Worm (Caenorhabditis elegans) whole organism, late embryonic: ENCODE data around the gene F14D2.14.

Experiments used
- C08G9.2 ChIP-seq: sonication (generic microtip); optimal IDR thresholded peaks from 2 replicates; lab custom pipeline; 2016; ENCODE audit warnings: mild to moderate bottlenecking, missing genetic modification characterization, moderate library complexity, missing compliant biosample characterization
- C38D4.7 ChIP-seq: fragments of 200-800 bp; sonication (Bioruptor generic); optimal IDR thresholded peaks from 2 replicates; lab custom pipeline; 2018; ENCODE audit warnings: mild to moderate bottlenecking, missing genetic modification characterization, moderate library complexity, missing compliant biosample characterization
- F13H6.1 ChIP-seq: sonication (generic microtip); optimal IDR thresholded peaks from 2 replicates; lab custom pipeline; 2016; ENCODE audit warnings: missing genetic modification characterization, missing compliant biosample characterization
- Y22D7AL.16 ChIP-seq: sonication (generic microtip); optimal IDR thresholded peaks from 2 replicates; lab custom pipeline; 2016; ENCODE audit warnings: missing genetic modification characterization, missing compliant biosample characterization
- ama-1 ChIP-seq: fragments of 150-350 bp; optimal IDR thresholded peaks from 2 replicates; lab custom pipeline; 2014
- ceh-18 ChIP-seq: sonication (generic microtip); optimal IDR thresholded peaks from 2 replicates; lab custom pipeline; 2016; ENCODE audit warnings: missing genetic modification characterization, missing compliant biosample characterization
- ceh-19 ChIP-seq: fragments of 200-800 bp; sonication (Bioruptor generic); optimal IDR thresholded peaks from 2 replicates; lab custom pipeline; 2018; ENCODE audit warnings: mild to moderate bottlenecking, missing genetic modification characterization, missing compliant biosample characterization
- ceh-22 ChIP-seq: sonication (generic microtip); optimal IDR thresholded peaks from 2 replicates; lab custom pipeline; 2017; ENCODE audit warnings: missing biosample characterization, missing genetic modification characterization
- ceh-30 ChIP-seq: fragments of 150-350 bp; optimal IDR thresholded peaks from 2 replicates; lab custom pipeline; 2014; ENCODE audit warnings: missing biosample characterization, missing genetic modification characterization
- ceh-31 ChIP-seq: sonication (generic microtip); optimal IDR thresholded peaks from 2 replicates; lab custom pipeline; 2016; ENCODE audit warnings: missing genetic modification characterization, missing compliant biosample characterization
- ceh-34 ChIP-seq: sonication (generic microtip); optimal IDR thresholded peaks from 2 replicates; lab custom pipeline; 2016; ENCODE audit warnings: mild to moderate bottlenecking, missing genetic modification characterization, missing compliant biosample characterization
- ceh-45 ChIP-seq: fragments of 200-800 bp; sonication (Bioruptor generic); IDR thresholded peaks from 2 replicates; pipeline ENCODE4 v1.3.6; 2022; ENCODE audit warnings: missing genetic modification reagents, missing genetic modification characterization, missing compliant biosample characterization
- ceh-9 ChIP-seq: sonication (generic microtip); optimal IDR thresholded peaks from 2 replicates; lab custom pipeline; 2016; ENCODE audit warnings: mild to moderate bottlenecking, missing genetic modification characterization, inconsistent platforms, missing compliant biosample characterization
- dmd-4 ChIP-seq: sonication (generic microtip); optimal IDR thresholded peaks from 2 replicates; lab custom pipeline; 2016; ENCODE audit warnings: borderline replicate concordance, missing genetic modification characterization, missing compliant biosample characterization
- dve-1 ChIP-seq: sonication (generic microtip); optimal IDR thresholded peaks from 2 replicates; lab custom pipeline; 2017; ENCODE audit warnings: antibody characterized with exemption, mild to moderate bottlenecking, missing genetic modification characterization, missing compliant biosample characterization
- elt-2 ChIP-seq: sonication (generic microtip); optimal IDR thresholded peaks from 2 replicates; lab custom pipeline; 2016; ENCODE audit warnings: missing genetic modification reagents, missing genetic modification characterization, missing compliant biosample characterization
- elt-4 ChIP-seq: sonication (generic microtip); optimal IDR thresholded peaks from 2 replicates; lab custom pipeline; 2016; ENCODE audit warnings: missing genetic modification characterization, missing compliant biosample characterization
- fax-1 ChIP-seq: sonication (generic microtip); optimal IDR thresholded peaks from 2 replicates; lab custom pipeline; 2016; ENCODE audit warnings: missing genotype, missing genetic modification characterization, missing compliant biosample characterization
- fkh-10 ChIP-seq: fragments of 150-350 bp; optimal IDR thresholded peaks from 2 replicates; lab custom pipeline; 2014; ENCODE audit warnings: missing biosample characterization, missing genetic modification reagents, missing genetic modification characterization
- fkh-6 ChIP-seq: sonication (generic microtip); optimal IDR thresholded peaks from 2 replicates; lab custom pipeline; 2016; ENCODE audit warnings: missing genetic modification characterization, missing compliant biosample characterization
- hlh-30 ChIP-seq: sonication (generic microtip); optimal IDR thresholded peaks from 2 replicates; lab custom pipeline; 2017; ENCODE audit warnings: antibody characterized with exemption, missing genetic modification characterization, missing compliant biosample characterization; ENCODE audit not compliant: insufficient read depth
- lin-11 ChIP-seq: fragments of 200-800 bp; sonication (Bioruptor generic); optimal IDR thresholded peaks from 2 replicates; lab custom pipeline; 2018; ENCODE audit warnings: mild to moderate bottlenecking, missing genetic modification characterization, missing compliant biosample characterization
- madf-2 ChIP-seq: sonication (generic microtip); optimal IDR thresholded peaks from 2 replicates; lab custom pipeline; 2017; ENCODE audit warnings: missing genetic modification characterization, missing compliant biosample characterization
- mec-3 ChIP-seq: sonication (generic microtip); optimal IDR thresholded peaks from 2 replicates; lab custom pipeline; 2016; ENCODE audit warnings: borderline replicate concordance, missing genetic modification characterization, missing compliant biosample characterization
- nfya-1 ChIP-seq: sonication (generic microtip); optimal IDR thresholded peaks from 2 replicates; lab custom pipeline; 2017; ENCODE audit warnings: missing genetic modification characterization, mild to moderate bottlenecking, missing compliant biosample characterization, antibody characterized with exemption, moderate library complexity
- odd-2 ChIP-seq: sonication (generic microtip); optimal IDR thresholded peaks from 2 replicates; lab custom pipeline; 2017; ENCODE audit warnings: antibody characterized with exemption, mild to moderate bottlenecking, missing genetic modification characterization, missing compliant biosample characterization
- pax-1 ChIP-seq: fragments of 150-350 bp; optimal IDR thresholded peaks from 2 replicates; lab custom pipeline; 2014; ENCODE audit warnings: missing biosample characterization, missing genetic modification characterization
- pha-2 ChIP-seq: sonication (generic microtip); optimal IDR thresholded peaks from 2 replicates; lab custom pipeline; 2017; ENCODE audit warnings: mild to moderate bottlenecking, missing genetic modification characterization, missing compliant biosample characterization
- pha-4 ChIP-seq: fragments of 150-350 bp; optimal IDR thresholded peaks from 2 replicates; lab custom pipeline; 2018; ENCODE audit warnings: missing biosample characterization, missing genetic modification reagents, missing genetic modification characterization
- pros-1 ChIP-seq: fragments of 150-350 bp; optimal IDR thresholded peaks from 2 replicates; lab custom pipeline; 2014; ENCODE audit warnings: missing biosample characterization, missing genetic modification reagents, missing genetic modification characterization
- rnt-1 ChIP-seq: sonication (generic microtip); optimal IDR thresholded peaks from 2 replicates; lab custom pipeline; 2016; ENCODE audit warnings: missing genetic modification characterization, missing compliant biosample characterization
- syd-9 ChIP-seq: sonication (generic microtip); optimal IDR thresholded peaks from 2 replicates; lab custom pipeline; 2016; ENCODE audit warnings: mild to moderate bottlenecking, missing genetic modification characterization, moderate library complexity, missing compliant biosample characterization
- tbx-2 ChIP-seq: sonication (generic microtip); optimal IDR thresholded peaks from 2 replicates; lab custom pipeline; 2016; ENCODE audit warnings: missing genetic modification characterization, missing compliant biosample characterization
- tbx-7 ChIP-seq: sonication (generic microtip); optimal IDR thresholded peaks from 2 replicates; lab custom pipeline; 2016; ENCODE audit warnings: missing genotype, missing genetic modification characterization, missing compliant biosample characterization
- unc-3 ChIP-seq, 2 experiments: fragments of 200-800 bp in 1 of 2; sonication (Bioruptor generic) in 1 of 2; sonication (generic microtip) in 1 of 2; conservative IDR thresholded peaks in 1 of 2; optimal IDR thresholded peaks in 1 of 2; 2 replicates each; pipeline versions ENCODE4 v1.3.6 to Lab custom; 2016 to 2022; ENCODE audit warnings: missing compliant biosample characterization in 2 of 2, missing genetic modification characterization in 2 of 2, missing genetic modification reagents in 1 of 2
- unc-42 ChIP-seq: sonication (generic microtip); optimal IDR thresholded peaks from 2 replicates; lab custom pipeline; 2016; ENCODE audit warnings: missing genotype, missing genetic modification characterization, missing compliant biosample characterization
- unc-55 ChIP-seq: sonication (generic microtip); optimal IDR thresholded peaks from 2 replicates; lab custom pipeline; 2017; ENCODE audit warnings: missing biosample characterization, missing genetic modification reagents, missing genetic modification characterization

F14D2.14 gene

ce11 chrII:3340818-3341217 is 7.0 kb downstream of the F14D2.14 start:
- TF ChIP-seq fkh-6 (tag; lab: Kevin White, UChicago) (no peak), ceh-34 (no peak), rnt-1 (tag; lab: Kevin White, UChicago) (no peak), syd-9 (tag; lab: Kevin White, UChicago) (no peak), C08G9.2 (tag; lab: Kevin White, UChicago) (no peak), hlh-30 (tag; lab: Kevin White, UChicago) (no peak), dve-1 (tag; lab: Kevin White, UChicago) (no peak), F13H6.1 (tag; lab: Kevin White, UChicago) (no peak), elt-4 (no peak), lin-11 (no peak), nfya-1 (tag; lab: Kevin White, UChicago) (no peak), pros-1 (tag; lab: Kevin White, UChicago) (no peak), pha-2 (tag; lab: Kevin White, UChicago) (no peak), ceh-18 (tag; lab: Kevin White, UChicago) (no peak), pha-4 (tag; lab: Kevin White, UChicago) (no peak), unc-3 (GFP tag; conservative IDR thresholded peaks at IDR 0.05; lab: Robert Waterston, UW) (no peak), unc-3 (tag; optimal IDR thresholded peaks at IDR 0.05; lab: Kevin White, UChicago) (no peak), pax-1 (tag; lab: Kevin White, UChicago) (no peak), unc-42 (no peak), ceh-31 (no peak), madf-2 (tag; lab: Kevin White, UChicago) (no peak)

- TF ChIP-seq pax-1 (tag; lab: Kevin White, UChicago) (no peak), ama-1 (no peak), unc-55 (GFP tag; lab: Kevin White, UChicago) (no peak), tbx-7 (tag; lab: Kevin White, UChicago) (no peak), odd-2 (tag; lab: Kevin White, UChicago) (no peak), ceh-30 (tag; lab: Kevin White, UChicago) (no peak), C38D4.7 (GFP tag; lab: Kevin White, UChicago) (no peak), dmd-4 (tag; lab: Kevin White, UChicago) (no peak), tbx-2 (tag; lab: Kevin White, UChicago) (no peak), ceh-22 (tag; lab: Kevin White, UChicago) (no peak), elt-2 (tag; lab: Kevin White, UChicago) (no peak), ceh-45 (GFP tag; lab: Robert Waterston, UW) (no peak), ceh-19 (GFP tag; lab: Kevin White, UChicago) (no peak), lin-11 (no peak), ceh-9 (tag; lab: Kevin White, UChicago) (no peak), ceh-31 (no peak), syd-9 (tag; lab: Kevin White, UChicago) (no peak), rnt-1 (tag; lab: Kevin White, UChicago) (no peak), Y22D7AL.16 (tag; lab: Kevin White, UChicago) (no peak)
These were observed 7.5 kb downstream of the F14D2.14 start, which contains the start of gene F14D2.5 for ce11 chrII:3340251-3340650. TSS of gene F14D2.5 (plus strand) at chrII:3340551.

ce11 chrII:3338556-3338955 is 9.2 kb downstream of the F14D2.14 start, which contains the start of gene F14D2.7:
TSS of gene F14D2.7 (minus strand) at chrII:3338656.
- TF ChIP-seq ceh-22 (tag; lab: Kevin White, UChicago) (no peak), mec-3 (tag; lab: Kevin White, UChicago) (no peak), dve-1 (tag; lab: Kevin White, UChicago) (no peak), fax-1 (tag; lab: Kevin White, UChicago) (no peak), fkh-10 (GFP tag; lab: Kevin White, UChicago) (no peak)
